Worm (Caenorhabditis elegans) whole organism, L2 larva: ENCODE results near the gene Y22D7AR.3.

Source experiments
- C34F6.9 ChIP-seq: fragments of 150-350 bp; optimal IDR thresholded peaks from 2 replicates; lab custom pipeline; 2014; ENCODE audit warnings: missing biosample characterization, missing genetic modification characterization
- R02D3.7 ChIP-seq: fragments of 150-350 bp; optimal IDR thresholded peaks from 2 replicates; lab custom pipeline; 2014; ENCODE audit warnings: missing biosample characterization, missing genetic modification characterization
- Y55F3AM.14 ChIP-seq: fragments of 200-800 bp; sonication (Bioruptor generic); optimal IDR thresholded peaks from 2 replicates; lab custom pipeline; 2018; ENCODE audit warnings: mild to moderate bottlenecking, missing genetic modification characterization, missing compliant biosample characterization
- ZK546.5 ChIP-seq: sonication (generic microtip); optimal IDR thresholded peaks from 2 replicates; lab custom pipeline; 2017; ENCODE audit warnings: missing biosample characterization, missing genetic modification characterization
- aly-2 ChIP-seq: fragments of 150-350 bp; optimal IDR thresholded peaks from 2 replicates; lab custom pipeline; 2014; ENCODE audit warnings: missing biosample characterization, missing genetic modification characterization
- ama-1 ChIP-seq: fragments of 150-350 bp; optimal IDR thresholded peaks from 2 replicates; lab custom pipeline; 2018; ENCODE audit warnings: inconsistent platforms
- blmp-1 ChIP-seq: sonication (generic microtip); optimal IDR thresholded peaks from 2 replicates; lab custom pipeline; 2017; ENCODE audit warnings: missing genetic modification characterization, mild to moderate bottlenecking, missing compliant biosample characterization, antibody characterized with exemption, moderate library complexity; ENCODE audit not compliant: insufficient read depth
- ceh-16 ChIP-seq: fragments of 150-350 bp; optimal IDR thresholded peaks from 2 replicates; lab custom pipeline; 2014; ENCODE audit warnings: missing biosample characterization, missing genetic modification characterization
- crh-2 ChIP-seq: sonication (generic microtip); optimal IDR thresholded peaks from 2 replicates; lab custom pipeline; 2017; ENCODE audit warnings: missing biosample characterization, missing genetic modification characterization
- dmd-4 ChIP-seq: sonication (generic microtip); optimal IDR thresholded peaks from 2 replicates; lab custom pipeline; 2017; ENCODE audit warnings: missing biosample characterization, missing genetic modification characterization
- egl-27 ChIP-seq: sonication (generic microtip); optimal IDR thresholded peaks from 3 replicates; lab custom pipeline; 2017; ENCODE audit warnings: missing biosample characterization, missing genetic modification reagents, missing genetic modification characterization
- elt-1 ChIP-seq: fragments of 150-350 bp; optimal IDR thresholded peaks from 2 replicates; lab custom pipeline; 2014; ENCODE audit warnings: missing biosample characterization, missing genetic modification characterization
- fos-1 ChIP-seq: fragments of 150-350 bp; optimal IDR thresholded peaks from 2 replicates; lab custom pipeline; 2014; ENCODE audit warnings: missing biosample characterization, missing genetic modification characterization
- gmeb-1 ChIP-seq: fragments of 150-350 bp; optimal IDR thresholded peaks from 2 replicates; lab custom pipeline; 2014; ENCODE audit warnings: missing biosample characterization, missing genetic modification characterization
- lin-11 ChIP-seq: fragments of 150-350 bp; sonication (generic microtip); optimal IDR thresholded peaks from 2 replicates; lab custom pipeline; 2014; ENCODE audit warnings: missing biosample characterization, missing genetic modification characterization, inconsistent platforms, mixed read lengths
- lin-39 ChIP-seq: fragments of 150-350 bp; optimal IDR thresholded peaks from 2 replicates; lab custom pipeline; 2014; ENCODE audit warnings: missing biosample characterization, missing genetic modification reagents, missing genetic modification characterization
- lsy-2 ChIP-seq, 2 experiments: fragments of 150-350 bp in 1 of 2; sonication (generic microtip) in 1 of 2; optimal IDR thresholded peaks; 2 replicates each; lab custom pipeline; 2014 to 2017; ENCODE audit warnings: missing biosample characterization in 2 of 2, missing genetic modification characterization in 2 of 2
- mab-5 ChIP-seq: fragments of 150-350 bp; optimal IDR thresholded peaks from 2 replicates; lab custom pipeline; 2014; ENCODE audit warnings: missing biosample characterization, missing genetic modification characterization
- mbf-1 ChIP-seq: sonication (generic microtip); optimal IDR thresholded peaks from 2 replicates; lab custom pipeline; 2017; ENCODE audit warnings: missing biosample characterization, missing genetic modification characterization
- mdl-1 ChIP-seq, 2 experiments: fragments of 150-350 bp in 1 of 2; sonication (generic microtip) in 1 of 2; optimal IDR thresholded peaks; 2 replicates each; lab custom pipeline; 2017; ENCODE audit warnings: missing biosample characterization in 2 of 2, missing genetic modification characterization in 2 of 2
- nhr-10 ChIP-seq: sonication (generic microtip); optimal IDR thresholded peaks from 2 replicates; lab custom pipeline; 2017; ENCODE audit warnings: missing biosample characterization, missing genetic modification characterization
- nhr-11 ChIP-seq: fragments of 150-350 bp; optimal IDR thresholded peaks from 2 replicates; lab custom pipeline; 2014; ENCODE audit warnings: missing biosample characterization, missing genetic modification characterization
- nhr-12 ChIP-seq: fragments of 150-350 bp; optimal IDR thresholded peaks from 2 replicates; lab custom pipeline; 2014; ENCODE audit warnings: missing biosample characterization, missing genetic modification characterization
- nhr-129 ChIP-seq: fragments of 150-350 bp; optimal IDR thresholded peaks from 2 replicates; lab custom pipeline; 2014; ENCODE audit warnings: missing biosample characterization, missing genetic modification characterization
- nhr-23 ChIP-seq: fragments of 150-350 bp; optimal IDR thresholded peaks from 2 replicates; lab custom pipeline; 2014; ENCODE audit warnings: missing biosample characterization, missing genetic modification reagents, missing genetic modification characterization
- nhr-237 ChIP-seq: fragments of 150-350 bp; optimal IDR thresholded peaks from 2 replicates; lab custom pipeline; 2014; ENCODE audit warnings: missing biosample characterization, missing genetic modification characterization
- peb-1 ChIP-seq: fragments of 150-350 bp; optimal IDR thresholded peaks from 2 replicates; lab custom pipeline; 2014; ENCODE audit warnings: missing biosample characterization, missing genetic modification characterization
- sem-4 ChIP-seq: fragments of 150-350 bp; optimal IDR thresholded peaks from 2 replicates; lab custom pipeline; 2014; ENCODE audit warnings: missing biosample characterization, missing genetic modification reagents, missing genetic modification characterization
- skn-1 ChIP-seq: sonication (generic microtip); optimal IDR thresholded peaks from 2 replicates; lab custom pipeline; 2017; ENCODE audit warnings: missing biosample characterization, missing genetic modification characterization
- sma-3 ChIP-seq: sonication (generic microtip); optimal IDR thresholded peaks from 2 replicates; lab custom pipeline; 2016; ENCODE audit warnings: missing genetic modification reagents, missing genetic modification characterization, missing compliant biosample characterization
- sma-9 ChIP-seq, 2 experiments: fragments of 150-350 bp in 1 of 2; sonication (generic microtip) in 1 of 2; optimal IDR thresholded peaks; 2 replicates each; lab custom pipeline; 2014 to 2016; ENCODE audit warnings: missing genetic modification characterization in 2 of 2, mild to moderate bottlenecking in 1 of 2, missing biosample characterization in 1 of 2, missing compliant biosample characterization in 1 of 2, missing genetic modification reagents in 1 of 2, moderate library complexity in 1 of 2
- unc-55 ChIP-seq: fragments of 150-350 bp; sonication (generic microtip); optimal IDR thresholded peaks from 3 replicates; lab custom pipeline; 2014; ENCODE audit warnings: missing biosample characterization, missing genetic modification reagents, missing genetic modification characterization
- zag-1 ChIP-seq: fragments of 150-350 bp; optimal IDR thresholded peaks from 2 replicates; lab custom pipeline; 2014; ENCODE audit warnings: missing biosample characterization, missing genetic modification characterization
- ztf-1 ChIP-seq: fragments of 200-800 bp; sonication (Bioruptor generic); conservative IDR thresholded peaks from 2 replicates; pipeline ENCODE4 v1.3.6; 2022; ENCODE audit warnings: missing genetic modification characterization, missing compliant biosample characterization
- ztf-4 ChIP-seq: fragments of 150-350 bp; optimal IDR thresholded peaks from 2 replicates; lab custom pipeline; 2014; ENCODE audit warnings: missing biosample characterization, missing genetic modification characterization

Gene Y22D7AR.3

ce11 chrIII:1702337-1702736, 36.7 kb upstream of the Y22D7AR.3 start, which contains the start of gene spex-3:
Gene spex-3, minus strand, starts transcription at chrIII:1702437.
- TF ChIP-seq sma-3: no peak
- no peak for TF ChIP-seq nhr-10
- no peak for TF ChIP-seq dmd-4 (tag; lab: Kevin White, UChicago)
- no peak for TF ChIP-seq lin-39 (tag; lab: Kevin White, UChicago)
- TF ChIP-seq sma-9 (GFP tag; optimal IDR thresholded peaks at IDR 0.05; lab: Kevin White, UChicago): no peak
- no peak for TF ChIP-seq sma-9 (tag; optimal IDR thresholded peaks at IDR 0.05; lab: Kevin White, UChicago)
- TF ChIP-seq peb-1 (tag; lab: Kevin White, UChicago): no peak
- TF ChIP-seq nhr-12 (tag; lab: Kevin White, UChicago): no peak
- no peak for TF ChIP-seq sem-4 (tag; lab: Kevin White, UChicago)
- TF ChIP-seq blmp-1: no peak
- TF ChIP-seq ZK546.5 (tag; lab: Kevin White, UChicago): no peak
- no peak for TF ChIP-seq nhr-129 (tag; lab: Kevin White, UChicago)
- no peak for TF ChIP-seq elt-1
- no peak for TF ChIP-seq crh-2 (tag; lab: Kevin White, UChicago)
- no peak for TF ChIP-seq lsy-2 (tag; optimal IDR thresholded peaks at IDR 0.05; lab: Kevin White, UChicago)
- no peak for TF ChIP-seq skn-1 (tag; lab: Kevin White, UChicago)
- no peak for TF ChIP-seq ama-1 (lab: Kevin White, UChicago)
- TF ChIP-seq ztf-4 (tag; lab: Kevin White, UChicago): no peak
- no peak for TF ChIP-seq ceh-16

DNA sequence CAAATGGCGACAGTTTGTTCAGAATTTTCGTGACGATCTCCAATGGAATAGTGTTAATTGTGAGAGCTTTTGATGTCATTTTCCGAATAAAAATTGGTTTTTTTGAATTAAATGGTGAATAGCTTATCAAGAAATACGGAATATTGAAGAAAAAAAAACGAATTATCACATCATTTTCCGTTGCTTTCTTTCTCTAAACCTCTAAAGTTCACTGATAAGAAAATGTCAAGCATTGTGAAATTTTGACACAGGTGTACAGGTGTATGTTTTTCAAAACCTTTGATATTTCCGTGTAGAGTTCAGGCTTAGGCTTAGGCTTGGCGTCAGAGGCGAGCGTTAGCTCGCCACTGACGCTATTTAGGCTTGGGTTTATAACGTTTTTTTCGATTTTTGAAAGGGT, 33.2 kb upstream of the Y22D7AR.3 start, which contains the start of gene fbxa-74:
Gene fbxa-74, minus strand, starts transcription at position 145 of the 400 bp plus-strand sequence.
- peak; percentile 67 for TF ChIP-seq fos-1 (tag; lab: Kevin White, UChicago)
- TF ChIP-seq C34F6.9 (tag; lab: Kevin White, UChicago): no peak
- no peak for TF ChIP-seq ceh-16
- no peak for TF ChIP-seq nhr-129 (tag; lab: Kevin White, UChicago)
- TF ChIP-seq elt-1: no peak

DNA sequence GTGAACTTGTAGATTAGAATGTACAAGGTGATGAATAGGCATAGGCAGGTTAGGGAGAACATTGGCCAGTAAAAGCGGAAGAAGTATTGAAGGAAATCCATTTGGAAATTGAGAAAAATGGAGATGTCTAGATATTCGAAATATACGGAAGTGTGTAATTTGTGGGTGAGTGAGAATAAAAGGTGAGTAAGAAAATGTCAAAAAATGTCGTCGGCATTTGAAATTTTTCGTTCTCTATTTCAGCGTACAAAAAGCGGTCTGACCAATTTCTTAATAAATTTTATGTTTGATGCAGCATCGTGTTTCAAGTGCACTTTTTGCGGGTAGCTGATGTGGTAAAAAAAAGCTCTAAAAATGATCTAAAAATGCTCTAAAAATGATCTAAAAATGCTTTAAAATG, 29.4 kb upstream of the Y22D7AR.3 start, which contains the start of gene srd-64:
Gene srd-64, minus strand, starts transcription at position 101 of the 400 bp plus-strand sequence.
- TF ChIP-seq gmeb-1: no peak
- TF ChIP-seq crh-2 (tag; lab: Kevin White, UChicago): no peak
- TF ChIP-seq mdl-1 (tag; optimal IDR thresholded peaks at IDR 0.05; lab: Kevin White, UChicago): no peak
- TF ChIP-seq egl-27: no peak
- TF ChIP-seq ztf-1 (GFP tag; lab: Robert Waterston, UW): no peak
- TF ChIP-seq lsy-2 (tag; optimal IDR thresholded peaks at IDR 0.05; lab: Kevin White, UChicago): no peak
- no peak for TF ChIP-seq mbf-1
- no peak for TF ChIP-seq lin-39 (tag; lab: Kevin White, UChicago)
- TF ChIP-seq aly-2 (tag; lab: Kevin White, UChicago): no peak
- TF ChIP-seq nhr-11 (tag; lab: Kevin White, UChicago): no peak

DNA sequence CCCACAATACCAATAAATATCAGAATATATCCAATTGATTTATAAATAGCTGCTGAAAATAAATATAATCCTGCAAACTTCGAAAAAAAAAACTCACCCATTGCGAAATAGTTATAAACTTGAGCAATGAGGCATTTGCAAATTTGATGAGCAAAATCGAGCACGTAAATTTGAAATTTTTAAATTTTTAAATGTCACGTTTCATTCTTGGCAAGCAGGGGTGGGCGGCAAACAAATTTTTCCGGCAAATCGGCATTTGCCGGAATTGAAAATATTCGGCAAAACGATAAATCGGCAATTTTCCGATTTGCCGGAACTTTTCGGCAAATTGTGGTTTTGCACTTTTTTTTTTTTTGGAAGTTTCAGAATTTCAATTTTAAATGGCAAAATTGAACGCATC, 24.3 kb upstream of the Y22D7AR.3 start, which contains the start of gene Y22D7AR.14:
Gene Y22D7AR.14, minus strand, starts transcription at position 101 of the 400 bp plus-strand sequence.
- TF ChIP-seq nhr-237 (tag; lab: Kevin White, UChicago): no peak
- no peak for TF ChIP-seq Y55F3AM.14 (GFP tag; lab: Kevin White, UChicago)
- no peak for TF ChIP-seq nhr-23
- no peak for TF ChIP-seq zag-1 (tag; lab: Kevin White, UChicago)
- no peak for TF ChIP-seq ama-1 (lab: Kevin White, UChicago)
- no peak for TF ChIP-seq R02D3.7 (tag; lab: Kevin White, UChicago)
- no peak for TF ChIP-seq ztf-1 (GFP tag; lab: Robert Waterston, UW)
- TF ChIP-seq sma-3: no peak
- no peak for TF ChIP-seq sem-4 (tag; lab: Kevin White, UChicago)
- TF ChIP-seq ZK546.5 (tag; lab: Kevin White, UChicago): no peak
- no peak for TF ChIP-seq skn-1 (tag; lab: Kevin White, UChicago)
- TF ChIP-seq peb-1 (tag; lab: Kevin White, UChicago): no peak
- no peak for TF ChIP-seq mdl-1 (tag; optimal IDR thresholded peaks at IDR 0.05; lab: Kevin White, UChicago)
- TF ChIP-seq elt-1: no peak
- TF ChIP-seq unc-55 (GFP tag; lab: Kevin White, UChicago): no peak
- TF ChIP-seq blmp-1: no peak
- TF ChIP-seq mab-5 (tag; lab: Kevin White, UChicago): no peak
- no peak for TF ChIP-seq lin-11 (tag; lab: Kevin White, UChicago)
